Worm (Caenorhabditis elegans) whole organism, mixed stage, embryonic: ENCODE results near the gene str-140.

Experiments used
- blmp-1 ChIP-seq: fragments of 150-350 bp; optimal IDR thresholded peaks from 2 replicates; lab custom pipeline; 2014; ENCODE audit warnings: missing biosample characterization, missing genetic modification characterization
- lin-13 ChIP-seq: fragments of 150-350 bp; optimal IDR thresholded peaks from 2 replicates; lab custom pipeline; 2014; ENCODE audit warnings: missing biosample characterization, missing genetic modification characterization
- mab-5 ChIP-seq: fragments of 150-350 bp; optimal IDR thresholded peaks from 2 replicates; lab custom pipeline; 2014; ENCODE audit warnings: missing biosample characterization, missing genetic modification characterization
- nhr-237 ChIP-seq: fragments of 150-350 bp; optimal IDR thresholded peaks from 2 replicates; lab custom pipeline; 2014; ENCODE audit warnings: missing biosample characterization, missing genetic modification characterization
- ztf-11 ChIP-seq: fragments of 150-350 bp; optimal IDR thresholded peaks from 2 replicates; lab custom pipeline; 2014; ENCODE audit warnings: missing biosample characterization, missing genetic modification characterization

DNA sequence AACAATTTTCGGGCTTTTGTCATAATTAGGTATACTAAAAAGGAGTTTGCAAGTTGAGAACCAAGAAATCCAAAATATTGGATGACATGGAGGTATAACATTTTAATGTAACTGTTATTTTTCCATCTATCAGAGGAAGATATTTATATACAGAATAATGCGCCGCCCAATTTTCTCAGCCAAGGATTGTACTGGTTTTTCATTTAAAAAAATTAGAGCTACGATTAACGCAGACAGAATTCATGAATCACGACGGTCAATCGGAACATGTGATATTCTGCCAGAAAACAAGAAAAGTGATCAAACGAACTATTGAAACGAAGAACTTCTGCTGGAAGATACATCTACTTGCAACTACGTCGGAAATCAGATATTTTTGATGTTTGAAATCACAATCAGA, 30.5 kb upstream of the str-140 start, which contains the start of gene str-145:
- TF ChIP-seq mab-5 (no peak), blmp-1 (tag; lab: Kevin White, UChicago) (no peak), nhr-237 (tag; lab: Kevin White, UChicago) (no peak), ztf-11 (tag; lab: Kevin White, UChicago) (no peak), lin-13 (tag; lab: Kevin White, UChicago) (no peak)
